Fruit fly (Drosophila melanogaster) ovary, adult (tissue): ENCODE data around the gene CG15408.

Experiments used
- CG17801 ChIP-seq: fragments of 200-800 bp; optimal IDR thresholded peaks from 2 replicates; lab custom pipeline; 2019; ENCODE audit warnings: missing biosample characterization, mild to moderate bottlenecking, missing genetic modification characterization, moderate library complexity; ENCODE audit not compliant: partially characterized antibody

Gene CG15408

DNA sequence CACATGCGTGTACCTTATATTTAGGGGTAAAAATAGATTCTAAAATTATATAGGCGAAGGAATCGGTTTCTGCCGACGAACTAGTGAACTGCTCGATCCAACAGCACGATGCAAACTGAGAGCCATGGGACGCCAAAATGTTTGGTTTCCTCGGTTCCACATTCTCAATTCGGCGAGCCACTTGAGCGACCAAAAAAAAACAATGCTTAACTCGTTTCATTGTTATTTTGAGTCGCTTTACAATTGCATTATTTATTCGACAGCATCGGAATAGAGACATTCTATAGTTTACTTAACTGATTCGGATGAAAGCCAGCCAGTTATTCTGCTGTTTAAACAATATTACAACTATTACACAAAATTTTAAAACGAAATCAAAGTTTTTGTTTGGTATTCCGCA, 43.0 kb downstream of the CG15408 start, which contains the start of gene CG15412:
CG15412 (minus strand) TSS at position 101 of the 400 bp plus-strand sequence.
- TF ChIP-seq CG17801 (GFP tag; lab: Kevin White, UChicago), result no peak

dm6 chr2L:3376684-3377086, 44.1 kb downstream of the CG15408 start, which contains the start of the genes CG9662 and Ptpa:
CG9662 (minus strand) TSS chr2L:3376737.
Ptpa (plus strand) TSS chr2L:3377002.
- no peak for TF ChIP-seq CG17801 (GFP tag; lab: Kevin White, UChicago)
